Fruit fly (Drosophila melanogaster): Measurements from ENCODE around the gene Srrm1.

Gene Srrm1

dm6 chr3L:13006490-13006889 lies 30.1 kb upstream of the Srrm1 start, which contains the start of gene CG11263 (continued):
- TF ChIP-seq CG7745 (tag; optimal IDR thresholded peaks at IDR 0.05) (no peak), row (GFP tag; IDR thresholded peaks at IDR 0.05) (peak; percentile 62), vnd (GFP tag; IDR thresholded peaks at IDR 0.05; ENCODE audit: partially characterized antibody) (peak; percentile 75), CG5245 (GFP tag; optimal IDR thresholded peaks at IDR 0.05) (peak; percentile 7), amos (GFP tag; IDR thresholded peaks at IDR 0.05; ENCODE audit: partially characterized antibody) (peak; percentile 82), CG10147 (GFP tag; optimal IDR thresholded peaks at IDR 0.05) (no peak), fd96Cb (tag; optimal IDR thresholded peaks at IDR 0.05) (no peak), cg (GFP tag; optimal IDR thresholded peaks at IDR 0.05) (no peak), CG8944 (GFP tag; optimal IDR thresholded peaks at IDR 0.05) (peak; percentile 50), gt (GFP tag; IDR thresholded peaks at IDR 0.05) (no peak), her (GFP tag; optimal IDR thresholded peaks at IDR 0.05) (peak; percentile 53), HmgD (GFP tag; optimal IDR thresholded peaks at IDR 0.05) (peak; percentile 72), CG2116 (GFP tag; optimal IDR thresholded peaks at IDR 0.05) (peak; percentile 59), Dref (GFP tag; IDR thresholded peaks at IDR 0.05) (peak; percentile 96), hbn (GFP tag; IDR thresholded peaks at IDR 0.05; ENCODE audit: partially characterized antibody) (peak; percentile 82), Max (GFP tag; optimal IDR thresholded peaks at IDR 0.05) (no peak), gsb (GFP tag; IDR thresholded peaks at IDR 0.05) (no peak), Adf1 (GFP tag; IDR thresholded peaks at IDR 0.05) (no peak), CG9727 (GFP tag; optimal IDR thresholded peaks at IDR 0.05) (peak; percentile 39), oc (tag; optimal IDR thresholded peaks at IDR 0.05) (no peak), gro (GFP tag; optimal IDR thresholded peaks at IDR 0.05) (peak; percentile 66), z (GFP tag; IDR thresholded peaks at IDR 0.05) (no peak), Optix (GFP tag; IDR thresholded peaks at IDR 0.05) (no peak), Sry-δ (GFP tag; optimal IDR thresholded peaks at IDR 0.05) (peak; percentile 94), CG34224 (GFP tag; IDR thresholded peaks at IDR 0.05; ENCODE audit: partially characterized antibody) (peak; percentile 83), Rfx (GFP tag; IDR thresholded peaks at IDR 0.05) (peak; percentile 71), br (optimal IDR thresholded peaks at IDR 0.05) (no peak), sr (GFP tag; IDR thresholded peaks at IDR 0.05) (no peak), Mrtf (GFP tag; IDR thresholded peaks at IDR 0.05) (no peak; the same call in 2 of the 3 replicates), repo (GFP tag; optimal IDR thresholded peaks at IDR 0.05) (peak; percentile 7), Sox102F (GFP tag; optimal IDR thresholded peaks at IDR 0.05) (peak; percentile 46), org-1 (GFP tag; optimal IDR thresholded peaks at IDR 0.05) (no peak), crc (GFP tag; optimal IDR thresholded peaks at IDR 0.05) (no peak), tio (GFP tag; optimal IDR thresholded peaks at IDR 0.05) (peak; percentile 21), Camta (GFP tag; optimal IDR thresholded peaks at IDR 0.05) (peak; percentile 33), CrebB (tag; optimal IDR thresholded peaks at IDR 0.05) (no peak), Atf-2 (GFP tag; optimal IDR thresholded peaks at IDR 0.05) (no peak), CG11085 (GFP tag; IDR thresholded peaks at IDR 0.05) (no peak), ci (GFP tag; IDR thresholded peaks at IDR 0.05) (0 out of 3 replicates have a peak, but pooled peaks have one; percentile 17), sens-2 (GFP tag; IDR thresholded peaks at IDR 0.05) (no peak), CG1529 (GFP tag; optimal IDR thresholded peaks at IDR 0.05) (no peak), CG10543 (GFP tag; optimal IDR thresholded peaks at IDR 0.05) (no peak), kay (GFP tag; optimal IDR thresholded peaks at IDR 0.05) (peak; percentile 26), CG4328 (GFP tag; optimal IDR thresholded peaks at IDR 0.05) (no peak), BEAF-32 (GFP tag; optimal IDR thresholded peaks at IDR 0.05) (peak; percentile 78), CG18011 (GFP tag; optimal IDR thresholded peaks at IDR 0.05) (no peak), CG12391 (tag; optimal IDR thresholded peaks at IDR 0.05) (peak; percentile 43), ewg (GFP tag; optimal IDR thresholded peaks at IDR 0.05) (no peak), CG10209 (GFP tag; optimal IDR thresholded peaks at IDR 0.05) (peak; percentile 19), CG4360 (GFP tag; IDR thresholded peaks at IDR 0.05) (no peak), pzg (GFP tag; optimal IDR thresholded peaks at IDR 0.05) (peak; percentile 84), fu2 (GFP tag; optimal IDR thresholded peaks at IDR 0.05) (peak; percentile 45)
